Worm (Caenorhabditis elegans): ENCODE measurements around the gene T07D4.2.
A peak's percentile ranks its signal among the peaks of the same experiment; 100 is the strongest.

Gene T07D4.2

ce11 chrII:8851996-8852587 is 21.6 kb downstream of the T07D4.2 start, which contains the start of gene oac-46:
Gene oac-46, minus strand, starts transcription at chrII:8852096.
- TF ChIP-seq che-1 (tag; optimal IDR thresholded peaks at IDR 0.05) = no peak
- TF ChIP-seq ceh-45 (GFP tag; IDR thresholded peaks at IDR 0.05) = no peak
- TF ChIP-seq unc-3 (GFP tag; conservative IDR thresholded peaks at IDR 0.05) = no peak
- TF ChIP-seq unc-3 (tag; optimal IDR thresholded peaks at IDR 0.05) = no peak
- no peak for TF ChIP-seq unc-55 (GFP tag; optimal IDR thresholded peaks at IDR 0.05)
- TF ChIP-seq fax-1 (tag; optimal IDR thresholded peaks at IDR 0.05) = no peak
- no peak for TF ChIP-seq fkh-6 (tag; optimal IDR thresholded peaks at IDR 0.05)
- TF ChIP-seq tbx-2 (tag; optimal IDR thresholded peaks at IDR 0.05) = no peak
- no peak for TF ChIP-seq ceh-31 (tag; optimal IDR thresholded peaks at IDR 0.05)
- TF ChIP-seq pros-1 (tag; optimal IDR thresholded peaks at IDR 0.05) = no peak
- TF ChIP-seq ets-4 (tag; optimal IDR thresholded peaks at IDR 0.05) = no peak
- TF ChIP-seq lin-11 (tag; optimal IDR thresholded peaks at IDR 0.05) = no peak
- no peak for TF ChIP-seq ceh-48 (tag; optimal IDR thresholded peaks at IDR 0.05)
- TF ChIP-seq sdc-2 (tag; optimal IDR thresholded peaks at IDR 0.05) = no peak
- TF ChIP-seq dve-1 (tag; optimal IDR thresholded peaks at IDR 0.05) = no peak
- no peak for TF ChIP-seq C08G9.2 (tag; optimal IDR thresholded peaks at IDR 0.05)
- no peak for TF ChIP-seq K02D7.2 (tag; optimal IDR thresholded peaks at IDR 0.05)
- no peak for TF ChIP-seq lim-6 (tag; optimal IDR thresholded peaks at IDR 0.05)

ce11 chrII:8848984-8849383 is 24.8 kb downstream of the T07D4.2 start:
- TF ChIP-seq tbx-7 (tag; optimal IDR thresholded peaks at IDR 0.05) = no peak
- no peak for TF ChIP-seq dmd-4 (tag; optimal IDR thresholded peaks at IDR 0.05; ENCODE audit: borderline replicate concordance)
- no peak for TF ChIP-seq ahr-1 (tag; optimal IDR thresholded peaks at IDR 0.05)
- TF ChIP-seq elt-2 (tag; optimal IDR thresholded peaks at IDR 0.05) = no peak
- TF ChIP-seq zip-5 (tag; optimal IDR thresholded peaks at IDR 0.05) = no peak

ce11 chrII:8845932-8846331 is 27.8 kb downstream of the T07D4.2 start:
- TF ChIP-seq elt-2 (tag; optimal IDR thresholded peaks at IDR 0.05) (peak; percentile 36), ceh-31 (tag; optimal IDR thresholded peaks at IDR 0.05) (no peak)

ce11 chrII:8845298-8845697 is 28.4 kb downstream of the T07D4.2 start, which contains the start of gene agxt-1:
Gene agxt-1, plus strand, starts transcription at chrII:8845598.
- TF ChIP-seq ceh-6 (GFP tag; optimal IDR thresholded peaks at IDR 0.05) = no peak
- no peak for TF ChIP-seq K02D7.2 (tag; optimal IDR thresholded peaks at IDR 0.05)
- TF ChIP-seq ama-1 (optimal IDR thresholded peaks at IDR 0.05) = no peak
- no peak for TF ChIP-seq ceh-2 (tag; optimal IDR thresholded peaks at IDR 0.05)
- TF ChIP-seq ceh-34 (tag; optimal IDR thresholded peaks at IDR 0.05) = no peak
- no peak for TF ChIP-seq C08G9.2 (tag; optimal IDR thresholded peaks at IDR 0.05)
- no peak for TF ChIP-seq mec-3 (tag; optimal IDR thresholded peaks at IDR 0.05; ENCODE audit: borderline replicate concordance)
- no peak for TF ChIP-seq fkh-10 (GFP tag; optimal IDR thresholded peaks at IDR 0.05)
- no peak for TF ChIP-seq sox-2 (GFP tag; IDR thresholded peaks at IDR 0.05)
- no peak for TF ChIP-seq ceh-48 (tag; optimal IDR thresholded peaks at IDR 0.05)

ce11 chrII:8844465-8845126 is 29.1 kb downstream of the T07D4.2 start, which contains the start of gene F46C5.6:
Gene F46C5.6, minus strand, starts transcription at chrII:8844515.
- TF ChIP-seq pha-4 (tag; optimal IDR thresholded peaks at IDR 0.05) (no peak), mec-3 (tag; optimal IDR thresholded peaks at IDR 0.05; ENCODE audit: borderline replicate concordance) (no peak), ztf-16 (tag; optimal IDR thresholded peaks at IDR 0.05) (no peak), unc-55 (GFP tag; optimal IDR thresholded peaks at IDR 0.05) (peak; percentile 53), K02D7.2 (tag; optimal IDR thresholded peaks at IDR 0.05) (no peak), elt-4 (tag; optimal IDR thresholded peaks at IDR 0.05) (no peak), ets-4 (tag; optimal IDR thresholded peaks at IDR 0.05) (no peak), fax-1 (tag; optimal IDR thresholded peaks at IDR 0.05) (no peak), ceh-34 (tag; optimal IDR thresholded peaks at IDR 0.05) (peak; percentile 34), sox-4 (tag; optimal IDR thresholded peaks at IDR 0.05) (no peak), F13H6.1 (tag; optimal IDR thresholded peaks at IDR 0.05) (no peak), ref-2 (tag; optimal IDR thresholded peaks at IDR 0.05) (no peak), tbx-2 (tag; optimal IDR thresholded peaks at IDR 0.05) (peak; percentile 27), ceh-18 (tag; optimal IDR thresholded peaks at IDR 0.05) (peak; percentile 94), nfya-1 (tag; optimal IDR thresholded peaks at IDR 0.05) (peak; percentile 40), rnt-1 (tag; optimal IDR thresholded peaks at IDR 0.05) (peak; percentile 32), ceh-6 (GFP tag; optimal IDR thresholded peaks at IDR 0.05) (no peak)

Measured in whole organism, late embryonic.